Worm (Caenorhabditis elegans): ENCODE data around the gene bed-1.

DNA sequence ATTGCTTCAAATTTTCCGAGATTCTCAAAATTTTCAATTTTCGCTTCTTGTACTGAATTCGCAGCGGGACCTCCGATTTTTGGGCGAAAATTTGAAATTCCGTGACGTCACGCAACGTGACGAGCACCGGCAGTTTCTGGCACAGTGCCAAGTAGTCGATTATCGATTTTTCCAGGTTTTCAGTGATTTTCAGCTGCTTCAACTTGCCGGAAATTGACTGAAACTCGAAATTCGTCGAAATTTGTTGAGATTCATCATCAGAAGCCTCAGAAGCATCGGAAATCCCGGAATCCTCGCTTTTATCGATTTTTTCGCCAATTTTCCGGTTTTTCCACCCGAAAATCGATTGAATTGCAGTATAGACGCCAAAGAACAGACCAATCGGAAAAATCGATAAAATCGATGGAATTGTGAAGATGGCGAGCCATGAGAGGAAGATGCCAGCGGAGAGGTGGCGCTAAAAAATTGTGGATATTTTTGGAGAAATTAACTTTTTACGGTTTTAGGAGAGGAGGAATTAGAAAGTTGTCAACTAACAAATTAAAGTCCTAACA, 7.2 kb upstream of the bed-1 start:
- TF ChIP-seq snpc-1.1 (tag; optimal IDR thresholded peaks at IDR 0.05; ENCODE audit: insufficient read depth) (no peak), athp-1 (tag; optimal IDR thresholded peaks at IDR 0.05) (no peak), F22D6.2 (tag; optimal IDR thresholded peaks at IDR 0.05) (no peak), hmg-1.2 (GFP tag; IDR thresholded peaks at IDR 0.05) (no peak), nhr-90 (tag; optimal IDR thresholded peaks at IDR 0.05) (no peak), snpc-4 (GFP tag; optimal IDR thresholded peaks at IDR 0.05) (no peak), snpc-4 (tag; optimal IDR thresholded peaks at IDR 0.05) (no peak), attf-6 (GFP tag; IDR thresholded peaks at IDR 0.05) (no peak), nhr-27 (tag; optimal IDR thresholded peaks at IDR 0.05) (no peak), T07F8.4 (tag; optimal IDR thresholded peaks at IDR 0.05) (no peak), sea-2 (GFP tag; IDR thresholded peaks at IDR 0.05) (no peak), tlf-1 (GFP tag; optimal IDR thresholded peaks at IDR 0.05) (no peak), somi-1 (GFP tag; optimal IDR thresholded peaks at IDR 0.05) (no peak), ztf-3 (GFP tag; optimal IDR thresholded peaks at IDR 0.05) (no peak), F10E7.11 (tag; optimal IDR thresholded peaks at IDR 0.05) (no peak)

All from whole organism, young adult.